Fruit fly (Drosophila melanogaster) whole organism, pupa: ENCODE data around the gene CG42585.
A peak's percentile ranks its signal among the peaks of the same experiment; 100 is the strongest.
"Not testable (repeated sequence)": the region's sequence is repeated elsewhere in the genome, so short reads cannot be mapped to it uniquely, and the experiment has no call there.

Experiments used
- CG10348 ChIP-seq: fragments of 200-800 bp; sonication (Bioruptor generic); IDR thresholded peaks from 2 replicates; pipeline ENCODE4 v1.3.6; 2022; ENCODE audit warnings: missing biosample characterization, missing genetic modification characterization
- CG12605 ChIP-seq: fragments of 200-800 bp; sonication (Bioruptor generic); IDR thresholded peaks from 2 replicates; pipeline ENCODE4 v1.3.6; 2022; ENCODE audit warnings: missing biosample characterization, missing genetic modification characterization
- CG13204 ChIP-seq: fragments of 200-800 bp; sonication (Bioruptor generic); optimal IDR thresholded peaks from 2 replicates; lab custom pipeline; 2018; ENCODE audit warnings: missing biosample characterization, mild to moderate bottlenecking, missing genetic modification characterization, moderate library complexity
- CG14655 ChIP-seq: fragments of 200-800 bp; sonication (Bioruptor generic); optimal IDR thresholded peaks from 3 replicates; lab custom pipeline; 2017; ENCODE audit warnings: mild to moderate bottlenecking, missing biosample characterization, missing genetic modification reagents, missing genetic modification characterization
- CG15710 ChIP-seq: fragments of 200-800 bp; sonication (Bioruptor generic); optimal IDR thresholded peaks from 2 replicates; lab custom pipeline; 2018; ENCODE audit warnings: missing biosample characterization, mild to moderate bottlenecking, missing genetic modification characterization, moderate library complexity
- CG17806 ChIP-seq: fragments of 200-800 bp; sonication (Bioruptor generic); optimal IDR thresholded peaks from 2 replicates; lab custom pipeline; 2018; ENCODE audit warnings: missing biosample characterization, mild to moderate bottlenecking, missing genetic modification characterization, moderate library complexity
- CG32121 ChIP-seq: fragments of 200-800 bp; sonication (Bioruptor generic); IDR thresholded peaks from 2 replicates; pipeline ENCODE4 v1.3.6; 2022; ENCODE audit warnings: missing biosample characterization, missing genetic modification characterization
- CG34367 ChIP-seq: fragments of 200-800 bp; sonication (Bioruptor generic); optimal IDR thresholded peaks from 2 replicates; lab custom pipeline; 2018; ENCODE audit warnings: missing biosample characterization, mild to moderate bottlenecking, missing genetic modification characterization
- CG4496 ChIP-seq: fragments of 200-800 bp; sonication (Bioruptor generic); IDR thresholded peaks from 3 replicates; pipeline ENCODE4 v1.3.6; 2022; ENCODE audit warnings: missing biosample characterization, missing genetic modification characterization
- CG8159 ChIP-seq: fragments of 200-800 bp; sonication (Bioruptor generic); optimal IDR thresholded peaks from 3 replicates; lab custom pipeline; 2018; ENCODE audit warnings: missing biosample characterization, mild to moderate bottlenecking, missing genetic modification characterization, moderate library complexity
- CG8301 ChIP-seq: fragments of 200-800 bp; sonication (Bioruptor generic); optimal IDR thresholded peaks from 2 replicates; lab custom pipeline; 2018; ENCODE audit warnings: missing biosample characterization, mild to moderate bottlenecking, missing genetic modification characterization
- CG9948 ChIP-seq: fragments of 200-800 bp; sonication (Bioruptor generic); optimal IDR thresholded peaks from 2 replicates; lab custom pipeline; 2018; ENCODE audit warnings: missing biosample characterization, mild to moderate bottlenecking, missing genetic modification characterization, moderate library complexity
- D1 ChIP-seq: fragments of 200-800 bp; sonication (Bioruptor generic); optimal IDR thresholded peaks from 2 replicates; lab custom pipeline; 2018; ENCODE audit warnings: missing biosample characterization, mild to moderate bottlenecking, missing genetic modification characterization, moderate library complexity
- EcR ChIP-seq: fragments of 200-800 bp; sonication (Bioruptor generic); optimal IDR thresholded peaks from 3 replicates; lab custom pipeline; 2019; ENCODE audit warnings: missing biosample characterization, missing genetic modification characterization, mild to moderate bottlenecking, moderate library complexity, missing genetic modification reagents
- Ets98B ChIP-seq: fragments of 200-800 bp; sonication (Bioruptor generic); IDR thresholded peaks from 2 replicates; pipeline ENCODE4 v1.3.6; 2022; ENCODE audit warnings: missing biosample characterization, missing genetic modification characterization
- Pif1A ChIP-seq: fragments of 200-800 bp; sonication (Bioruptor generic); optimal IDR thresholded peaks from 3 replicates; lab custom pipeline; 2016; ENCODE audit warnings: missing biosample characterization, missing genetic modification characterization
- Pif1B ChIP-seq: fragments of 200-800 bp; sonication (Bioruptor generic); optimal IDR thresholded peaks from 3 replicates; lab custom pipeline; 2016; ENCODE audit warnings: missing biosample characterization, missing genetic modification characterization
- Snoo ChIP-seq: fragments of 200-800 bp; sonication (Bioruptor generic); optimal IDR thresholded peaks from 3 replicates; lab custom pipeline; 2017; ENCODE audit warnings: missing biosample characterization, mild to moderate bottlenecking, missing genetic modification characterization, inconsistent platforms
- fd96Ca ChIP-seq: fragments of 200-800 bp; sonication (Bioruptor generic); IDR thresholded peaks from 3 replicates; pipeline ENCODE4 v1.3.6; 2022; ENCODE audit warnings: missing biosample characterization, missing genetic modification characterization
- gl ChIP-seq: fragments of 200-800 bp; sonication (Bioruptor generic); optimal IDR thresholded peaks from 2 replicates; lab custom pipeline; 2018; ENCODE audit warnings: missing biosample characterization, mild to moderate bottlenecking, missing genetic modification characterization
- rn ChIP-seq: fragments of 200-800 bp; sonication (Bioruptor generic); IDR thresholded peaks from 2 replicates; pipeline ENCODE4 v1.3.6; 2022; ENCODE audit warnings: missing biosample characterization, missing genetic modification characterization

Gene CG42585

DNA sequence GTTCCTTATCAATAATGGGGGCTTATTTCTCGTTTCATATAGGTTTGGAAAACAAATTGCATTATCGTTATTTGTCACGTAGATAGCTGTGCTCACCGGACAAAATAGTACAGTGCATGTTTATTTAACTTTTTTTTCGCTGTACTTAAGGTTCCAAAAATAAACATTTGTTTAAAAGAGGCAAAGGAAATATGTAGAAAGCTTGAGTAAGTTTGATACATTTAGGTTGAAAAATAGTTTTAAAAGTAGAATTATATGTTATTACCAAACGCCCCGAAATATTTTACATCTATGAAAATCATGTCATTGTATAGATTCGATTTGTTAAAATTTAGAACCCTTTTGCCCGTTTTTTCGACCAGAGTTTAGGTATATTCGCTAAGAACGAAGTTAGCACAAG is at the start of gene CG42585:
CG42585 (plus strand) TSS at position 301 of the 400 bp plus-strand sequence.
- TF ChIP-seq Pif1A (GFP tag; lab: Kevin White, UChicago); rn; CG4496: not testable (repeated sequence)

dm6 chr2L:14690285-14690684 is 49.4 kb upstream of the CG42585 start:
- TF ChIP-seq fd96Ca (GFP tag; lab: Robert Waterston, UW) (no peak), CG12605 (0 out of 2 replicates have a peak, but pooled peaks have one; percentile 21), CG9948 (tag; lab: Kevin White, UChicago) (no peak), CG34367 (no peak), CG13204 (GFP tag; lab: Kevin White, UChicago) (no peak)

dm6 chr2L:14690791-14691190 is 48.9 kb upstream of the CG42585 start:
- TF ChIP-seq Ets98B (GFP tag; lab: Robert Waterston, UW) (no peak), CG15710 (tag; lab: Kevin White, UChicago) (no peak), CG34367 (no peak), EcR (GFP tag; lab: Kevin White, UChicago) (no peak), CG8159 (tag; lab: Kevin White, UChicago) (no peak), CG10348 (GFP tag; lab: Robert Waterston, UW) (no peak), Pif1B (GFP tag; lab: Kevin White, UChicago) (no peak), CG17806 (tag; lab: Kevin White, UChicago) (no peak), CG13204 (GFP tag; lab: Kevin White, UChicago) (no peak), CG4496 (no peak), Snoo (tag; lab: Kevin White, UChicago) (no peak), gl (tag; lab: Kevin White, UChicago) (no peak), CG14655 (no peak), Pif1A (GFP tag; lab: Kevin White, UChicago) (no peak), rn (no peak), CG8301 (tag; lab: Kevin White, UChicago) (no peak), D1 (no peak), fd96Ca (GFP tag; lab: Robert Waterston, UW) (no peak)
- TF ChIP-seq, all 21 proteins: peak for 0

dm6 chr2L:14693620-14694019 is 46.1 kb upstream of the CG42585 start:
- TF ChIP-seq CG32121 (GFP tag; lab: Robert Waterston, UW) (no peak), CG9948 (tag; lab: Kevin White, UChicago) (no peak), fd96Ca (GFP tag; lab: Robert Waterston, UW) (0 out of 3 replicates have a peak, but pooled peaks have one; percentile 24), CG17806 (tag; lab: Kevin White, UChicago) (no peak), CG34367 (no peak), Pif1B (GFP tag; lab: Kevin White, UChicago) (no peak), CG15710 (tag; lab: Kevin White, UChicago) (no peak), CG4496 (peak; percentile 56; the same call in 1 of the 3 replicates), CG10348 (GFP tag; lab: Robert Waterston, UW) (no peak), CG8159 (tag; lab: Kevin White, UChicago) (no peak), Ets98B (GFP tag; lab: Robert Waterston, UW) (peak; percentile 13; the same call in 1 of the 2 replicates), CG12605 (no peak)

DNA sequence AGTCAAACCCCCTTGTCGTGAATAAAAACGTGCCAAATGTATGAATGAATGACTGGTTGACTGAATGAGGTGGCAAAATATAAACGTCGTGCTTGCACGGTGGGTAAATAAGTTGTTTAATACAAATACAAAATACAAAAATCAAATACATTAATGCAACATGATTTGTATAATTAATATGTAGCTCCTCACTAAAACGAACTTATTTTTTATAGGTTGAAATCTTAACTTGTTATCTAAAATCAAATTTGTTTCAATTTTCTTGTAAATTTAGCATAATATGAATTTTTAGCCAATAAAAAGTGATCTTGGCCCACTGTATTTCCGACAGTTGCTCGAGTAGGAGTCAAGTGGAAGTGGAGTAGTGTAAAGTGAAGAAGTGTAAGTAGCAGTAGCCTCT is 41.8 kb upstream of the CG42585 start:
- TF ChIP-seq Pif1A (GFP tag; lab: Kevin White, UChicago) (peak; percentile 27), CG8301 (tag; lab: Kevin White, UChicago) (peak; percentile 42), CG9948 (tag; lab: Kevin White, UChicago) (peak; percentile 2), EcR (GFP tag; lab: Kevin White, UChicago) (no peak), rn (no peak), CG34367 (no peak), D1 (no peak), Snoo (tag; lab: Kevin White, UChicago) (no peak), CG32121 (GFP tag; lab: Robert Waterston, UW) (no peak), CG12605 (no peak; the same call in 1 of the 2 replicates), CG15710 (tag; lab: Kevin White, UChicago) (peak; percentile 15), CG17806 (tag; lab: Kevin White, UChicago) (peak; percentile 4), CG14655 (peak; percentile 16), Pif1B (GFP tag; lab: Kevin White, UChicago) (peak; percentile 5), fd96Ca (GFP tag; lab: Robert Waterston, UW) (no peak), gl (tag; lab: Kevin White, UChicago) (no peak), CG13204 (GFP tag; lab: Kevin White, UChicago) (no peak), Ets98B (GFP tag; lab: Robert Waterston, UW) (no peak), CG4496 (no peak), CG8159 (tag; lab: Kevin White, UChicago) (peak; percentile 22), CG10348 (GFP tag; lab: Robert Waterston, UW) (no peak)

- TF ChIP-seq CG17806 (tag; lab: Kevin White, UChicago), result no peak
- no peak for TF ChIP-seq D1
- TF ChIP-seq CG9948 (tag; lab: Kevin White, UChicago), result no peak
- TF ChIP-seq CG14655, result no peak
- no peak for TF ChIP-seq CG10348 (GFP tag; lab: Robert Waterston, UW)
- TF ChIP-seq CG4496, result no peak
- no peak for TF ChIP-seq CG12605
- no peak for TF ChIP-seq CG8159 (tag; lab: Kevin White, UChicago)
- TF ChIP-seq Pif1B (GFP tag; lab: Kevin White, UChicago), result no peak
- TF ChIP-seq CG8301 (tag; lab: Kevin White, UChicago), result no peak
- TF ChIP-seq Ets98B (GFP tag; lab: Robert Waterston, UW), result no peak
- TF ChIP-seq CG15710 (tag; lab: Kevin White, UChicago), result no peak
- no peak for TF ChIP-seq Snoo (tag; lab: Kevin White, UChicago)
- no peak for TF ChIP-seq EcR (GFP tag; lab: Kevin White, UChicago)
- no peak for TF ChIP-seq CG32121 (GFP tag; lab: Robert Waterston, UW)
- TF ChIP-seq fd96Ca (GFP tag; lab: Robert Waterston, UW), result no peak
- no peak for TF ChIP-seq rn
- TF ChIP-seq gl (tag; lab: Kevin White, UChicago), result no peak
- TF ChIP-seq CG34367, result no peak
Measured at dm6 chr2L:14698980-14699379, 40.7 kb upstream of the CG42585 start.
